Worm (Caenorhabditis elegans) whole organism, L1 larva: ENCODE results near the gene ZK470.4.

Experiments
- C04F5.9 ChIP-seq: sonication (generic microtip); optimal IDR thresholded peaks from 2 replicates; lab custom pipeline; 2016; ENCODE audit warnings: missing genetic modification characterization, missing compliant biosample characterization
- F16B12.6 ChIP-seq: fragments of 150-350 bp; optimal IDR thresholded peaks from 2 replicates; lab custom pipeline; 2014; ENCODE audit warnings: missing biosample characterization, missing genetic modification characterization
- Y116A8C.19 ChIP-seq: sonication (generic microtip); optimal IDR thresholded peaks from 2 replicates; lab custom pipeline; 2016; ENCODE audit warnings: missing compliant biosample characterization, missing genetic modification characterization, borderline replicate concordance
- alr-1 ChIP-seq: fragments of 200-800 bp; sonication (Bioruptor generic); optimal IDR thresholded peaks from 2 replicates; lab custom pipeline; 2018; ENCODE audit warnings: borderline replicate concordance, mild to moderate bottlenecking, missing genetic modification characterization, missing compliant biosample characterization
- aly-2 ChIP-seq: fragments of 150-350 bp; optimal IDR thresholded peaks from 2 replicates; lab custom pipeline; 2014; ENCODE audit warnings: missing biosample characterization, missing genetic modification characterization
- blmp-1 ChIP-seq: fragments of 150-350 bp; optimal IDR thresholded peaks from 2 replicates; lab custom pipeline; 2014; ENCODE audit warnings: missing biosample characterization, missing genetic modification characterization
- ceh-63 ChIP-seq: fragments of 200-800 bp; sonication (Bioruptor generic); optimal IDR thresholded peaks from 2 replicates; lab custom pipeline; 2018; ENCODE audit warnings: mild to moderate bottlenecking, missing genetic modification characterization, missing compliant biosample characterization
- ceh-8 ChIP-seq: fragments of 200-800 bp; sonication (Bioruptor generic); optimal IDR thresholded peaks from 2 replicates; lab custom pipeline; 2018; ENCODE audit warnings: mild to moderate bottlenecking, missing genetic modification characterization, moderate library complexity, missing compliant biosample characterization
- ceh-82 ChIP-seq, 3 experiments: fragments of 150-350 bp in 1 of 3; sonication (generic microtip) in 2 of 3; optimal IDR thresholded peaks; 2 replicates each; lab custom pipeline; 2014 to 2017; ENCODE audit warnings: missing biosample characterization in 3 of 3, missing genetic modification characterization in 3 of 3
- ceh-88 ChIP-seq: fragments of 200-800 bp; sonication (Bioruptor generic); IDR thresholded peaks from 2 replicates; pipeline ENCODE4 v1.3.6; 2022; ENCODE audit warnings: missing genetic modification characterization, missing compliant biosample characterization
- ces-1 ChIP-seq: fragments of 150-350 bp; optimal IDR thresholded peaks from 2 replicates; lab custom pipeline; 2014; ENCODE audit warnings: missing biosample characterization, missing genetic modification reagents, missing genetic modification characterization
- dsc-1 ChIP-seq: sonication (generic microtip); optimal IDR thresholded peaks from 2 replicates; lab custom pipeline; 2016; ENCODE audit warnings: mild to moderate bottlenecking, missing genetic modification characterization, missing compliant biosample characterization
- efl-1 ChIP-seq, 4 experiments: fragments of 150-350 bp; optimal IDR thresholded peaks in 3 of 4; peaks in 1 of 4; 1 replicate in 1 of 4; 2 replicates in 3 of 4; lab custom pipeline; 2014; ENCODE audit warnings: missing biosample characterization in 2 of 4, missing genetic modification characterization in 2 of 4, missing genetic modification reagents in 2 of 4
- efl-3 ChIP-seq: fragments of 200-800 bp; sonication (Bioruptor generic); optimal IDR thresholded peaks from 2 replicates; lab custom pipeline; 2018; ENCODE audit warnings: mild to moderate bottlenecking, missing genetic modification characterization, missing compliant biosample characterization
- elt-2 ChIP-seq: sonication (generic microtip); optimal IDR thresholded peaks from 2 replicates; lab custom pipeline; 2016; ENCODE audit warnings: missing genetic modification characterization, mild to moderate bottlenecking, inconsistent platforms, missing compliant biosample characterization, missing genetic modification reagents
- elt-3 ChIP-seq, 6 experiments: fragments of 150-350 bp in 1 of 6; sonication (generic microtip); optimal IDR thresholded peaks; 2 replicates each; lab custom pipeline; 2017 to 2018; ENCODE audit warnings: missing biosample characterization in 6 of 6, missing genetic modification characterization in 6 of 6, inconsistent platforms in 1 of 6
- ets-5 ChIP-seq: fragments of 200-800 bp; sonication (Bioruptor generic); IDR thresholded peaks from 2 replicates; pipeline ENCODE4 v1.3.6; 2022; ENCODE audit warnings: missing genetic modification characterization, missing compliant biosample characterization
- fos-1 ChIP-seq: fragments of 150-350 bp; optimal IDR thresholded peaks from 2 replicates; lab custom pipeline; 2014; ENCODE audit warnings: missing biosample characterization, missing genetic modification characterization
- grh-1 ChIP-seq: fragments of 200-800 bp; sonication (Bioruptor generic); IDR thresholded peaks from 2 replicates; pipeline ENCODE4 v1.3.6; 2022; ENCODE audit warnings: missing genetic modification reagents, missing genetic modification characterization, missing compliant biosample characterization
- hpl-2 ChIP-seq: fragments of 150-350 bp; optimal IDR thresholded peaks from 2 replicates; lab custom pipeline; 2014; ENCODE audit warnings: missing biosample characterization, missing genetic modification reagents, missing genetic modification characterization
- isw-1 ChIP-seq: fragments of 200-800 bp; sonication (Bioruptor generic); IDR thresholded peaks from 2 replicates; pipeline ENCODE4 v1.3.6; 2022; ENCODE audit warnings: missing genetic modification characterization, missing compliant biosample characterization
- lin-14 ChIP-seq: fragments of 200-800 bp; sonication (Bioruptor generic); optimal IDR thresholded peaks from 2 replicates; lab custom pipeline; 2018; ENCODE audit warnings: mild to moderate bottlenecking, missing genetic modification characterization, moderate library complexity, missing compliant biosample characterization
- lin-15B ChIP-seq: fragments of 150-350 bp; sonication (generic microtip); optimal IDR thresholded peaks from 3 replicates; lab custom pipeline; 2014; ENCODE audit warnings: missing biosample characterization, missing genetic modification characterization
- lin-39 ChIP-seq: fragments of 150-350 bp; optimal IDR thresholded peaks from 2 replicates; lab custom pipeline; 2014; ENCODE audit warnings: missing biosample characterization, missing genetic modification reagents, missing genetic modification characterization
- lsy-2 ChIP-seq, 2 experiments: fragments of 150-350 bp; optimal IDR thresholded peaks; 2 replicates each; lab custom pipeline; 2014; ENCODE audit warnings: missing biosample characterization in 2 of 2, missing genetic modification characterization in 2 of 2
- mdl-1 ChIP-seq, 2 experiments: fragments of 150-350 bp; optimal IDR thresholded peaks; 2 replicates each; lab custom pipeline; 2014 to 2017; ENCODE audit warnings: missing biosample characterization in 2 of 2, missing genetic modification characterization in 2 of 2, inconsistent platforms in 1 of 2
- mep-1 ChIP-seq: fragments of 150-350 bp; optimal IDR thresholded peaks from 2 replicates; lab custom pipeline; 2014; ENCODE audit warnings: missing biosample characterization, missing genetic modification characterization
- nhr-11 ChIP-seq: fragments of 150-350 bp; optimal IDR thresholded peaks from 2 replicates; lab custom pipeline; 2014; ENCODE audit warnings: missing biosample characterization, missing genetic modification characterization
- nhr-12 ChIP-seq: sonication (generic microtip); optimal IDR thresholded peaks from 2 replicates; lab custom pipeline; 2017; ENCODE audit warnings: missing biosample characterization, missing genetic modification characterization
- nhr-20 ChIP-seq: sonication (generic microtip); optimal IDR thresholded peaks from 2 replicates; lab custom pipeline; 2016; ENCODE audit warnings: mild to moderate bottlenecking, missing genetic modification characterization, missing compliant biosample characterization
- nhr-237 ChIP-seq: fragments of 150-350 bp; optimal IDR thresholded peaks from 2 replicates; lab custom pipeline; 2014; ENCODE audit warnings: missing biosample characterization, missing genetic modification characterization
- nhr-28 ChIP-seq: fragments of 150-350 bp; optimal IDR thresholded peaks from 2 replicates; lab custom pipeline; 2014; ENCODE audit warnings: missing biosample characterization, missing genetic modification characterization
- nhr-47 ChIP-seq: sonication (generic microtip); optimal IDR thresholded peaks from 2 replicates; lab custom pipeline; 2016; ENCODE audit warnings: mild to moderate bottlenecking, missing genetic modification characterization, moderate library complexity, missing compliant biosample characterization
- nhr-71 ChIP-seq: sonication (generic microtip); optimal IDR thresholded peaks from 2 replicates; lab custom pipeline; 2016; ENCODE audit warnings: mild to moderate bottlenecking, missing genetic modification characterization, moderate library complexity, missing compliant biosample characterization
- nhr-76 ChIP-seq: sonication (generic microtip); optimal IDR thresholded peaks from 2 replicates; lab custom pipeline; 2017; ENCODE audit warnings: missing biosample characterization, missing genetic modification characterization
- nhr-84 ChIP-seq: sonication (generic microtip); optimal IDR thresholded peaks from 2 replicates; lab custom pipeline; 2017; ENCODE audit warnings: missing biosample characterization, missing genetic modification characterization
- nhr-85 ChIP-seq: sonication (generic microtip); peaks from one replicate; lab custom pipeline; 2016; ENCODE audit warnings: missing genetic modification characterization, inconsistent platforms, missing compliant biosample characterization
- nhr-90 ChIP-seq: sonication (generic microtip); optimal IDR thresholded peaks from 2 replicates; lab custom pipeline; 2016; ENCODE audit warnings: mild to moderate bottlenecking, missing genetic modification characterization, missing compliant biosample characterization; ENCODE audit not compliant: poor library complexity
- pag-3 ChIP-seq: sonication (generic microtip); optimal IDR thresholded peaks from 2 replicates; lab custom pipeline; 2017; ENCODE audit warnings: missing genetic modification characterization, mild to moderate bottlenecking, missing compliant biosample characterization, antibody characterized with exemption, borderline replicate concordance; ENCODE audit not compliant: insufficient read depth
- pax-3 ChIP-seq: fragments of 200-800 bp; sonication (Bioruptor generic); optimal IDR thresholded peaks from 2 replicates; lab custom pipeline; 2018; ENCODE audit warnings: mild to moderate bottlenecking, missing genetic modification characterization, moderate library complexity, missing compliant biosample characterization
- rnt-1 ChIP-seq: sonication (generic microtip); optimal IDR thresholded peaks from 2 replicates; lab custom pipeline; 2016; ENCODE audit warnings: mild to moderate bottlenecking, missing genetic modification characterization, moderate library complexity, missing compliant biosample characterization
- snpc-4 ChIP-seq: fragments of 150-350 bp; optimal IDR thresholded peaks from 2 replicates; lab custom pipeline; 2014; ENCODE audit warnings: missing biosample characterization, missing genetic modification characterization
- sox-4 ChIP-seq: sonication (generic microtip); optimal IDR thresholded peaks from 2 replicates; lab custom pipeline; 2016; ENCODE audit warnings: missing genetic modification characterization, missing compliant biosample characterization
- swsn-7 ChIP-seq: sonication (generic microtip); optimal IDR thresholded peaks from 2 replicates; lab custom pipeline; 2016; ENCODE audit warnings: missing genetic modification characterization, missing compliant biosample characterization
- tbx-2 ChIP-seq: sonication (generic microtip); optimal IDR thresholded peaks from 2 replicates; lab custom pipeline; 2016; ENCODE audit warnings: missing genetic modification characterization, missing compliant biosample characterization
- tlp-1 ChIP-seq: fragments of 150-350 bp; optimal IDR thresholded peaks from 2 replicates; lab custom pipeline; 2014; ENCODE audit warnings: missing biosample characterization, missing genetic modification characterization
- unc-30 ChIP-seq: sonication (generic microtip); optimal IDR thresholded peaks from 2 replicates; lab custom pipeline; 2017; ENCODE audit warnings: missing biosample characterization, missing genetic modification characterization
- unc-62 ChIP-seq: fragments of 150-350 bp; optimal IDR thresholded peaks from 2 replicates; lab custom pipeline; 2014; ENCODE audit warnings: missing biosample characterization, missing genetic modification reagents, missing genetic modification characterization
- unc-86 ChIP-seq: sonication (generic microtip); optimal IDR thresholded peaks from 2 replicates; lab custom pipeline; 2016; ENCODE audit warnings: missing genetic modification characterization, missing compliant biosample characterization
- unc-98 ChIP-seq: fragments of 200-800 bp; sonication (Bioruptor generic); IDR thresholded peaks from 2 replicates; pipeline ENCODE4 v1.3.6; 2022; ENCODE audit warnings: missing genetic modification characterization, missing compliant biosample characterization
- vab-15 ChIP-seq: sonication (generic microtip); optimal IDR thresholded peaks from 2 replicates; lab custom pipeline; 2017; ENCODE audit warnings: missing genotype, mild to moderate bottlenecking, missing genetic modification characterization, missing compliant biosample characterization
- zag-1 ChIP-seq: fragments of 150-350 bp; optimal IDR thresholded peaks from 2 replicates; lab custom pipeline; 2014; ENCODE audit warnings: missing biosample characterization, missing genetic modification characterization
- ztf-11 ChIP-seq, 2 experiments: sonication (generic microtip); optimal IDR thresholded peaks; 2 replicates each; lab custom pipeline; 2016 to 2017; ENCODE audit warnings: missing genetic modification characterization in 2 of 2, missing biosample characterization in 1 of 2, missing compliant biosample characterization in 1 of 2
- ztf-4 ChIP-seq: fragments of 150-350 bp; optimal IDR thresholded peaks from 2 replicates; lab custom pipeline; 2014; ENCODE audit warnings: missing biosample characterization, missing genetic modification characterization

The ZK470.4 gene

DNA sequence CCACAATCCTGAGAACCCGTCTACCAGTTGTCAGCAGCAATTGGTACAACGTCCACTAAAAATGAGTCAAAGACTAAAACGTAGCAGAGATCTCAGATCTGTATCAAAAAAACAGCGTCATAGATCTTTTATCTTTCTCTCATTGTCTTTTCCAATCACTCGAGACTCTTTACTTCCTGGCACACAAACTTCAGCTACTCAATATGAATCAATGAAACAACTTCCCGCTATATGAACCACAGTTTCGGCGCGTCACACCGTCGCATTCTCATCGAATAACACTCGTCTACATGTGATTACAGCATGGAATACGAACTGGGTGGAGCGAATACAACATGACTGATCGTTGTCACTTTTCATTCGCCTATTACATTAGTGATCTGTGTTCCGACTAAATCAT is 7.3 kb downstream of the ZK470.4 start (continued):
- TF ChIP-seq fos-1 (tag; lab: Kevin White, UChicago) (no peak), zag-1 (no peak), mep-1 (no peak), nhr-237 (tag; lab: Kevin White, UChicago) (no peak), isw-1 (no peak), ces-1 (GFP tag; lab: Kevin White, UChicago) (no peak), efl-3 (GFP tag; lab: Kevin White, UChicago) (no peak), rnt-1 (peak; percentile 53), nhr-84 (tag; lab: Kevin White, UChicago) (no peak), ceh-63 (no peak), swsn-7 (tag; lab: Kevin White, UChicago) (peak; percentile 9), pax-3 (tag; lab: Kevin White, UChicago) (no peak), ets-5 (GFP tag; lab: Robert Waterston, UW) (no peak), ceh-82 (tag; optimal IDR thresholded peaks at IDR 0.05; lab: Kevin White, UChicago) (no peak), tbx-2 (tag; lab: Kevin White, UChicago) (peak; percentile 80), nhr-28 (no peak), ztf-11 (tag; optimal IDR thresholded peaks at IDR 0.05; lab: Kevin White, UChicago) (no peak), sox-4 (no peak), aly-2 (tag; lab: Kevin White, UChicago) (no peak), nhr-47 (tag; lab: Kevin White, UChicago) (no peak), elt-3 (tag; optimal IDR thresholded peaks at IDR 0.05; lab: Kevin White, UChicago) (peak in 2 of 6 experiments; percentile 22 to 48), alr-1 (tag; lab: Kevin White, UChicago) (no peak), Y116A8C.19 (tag; lab: Kevin White, UChicago) (no peak), vab-15 (tag; lab: Kevin White, UChicago) (no peak), unc-86 (tag; lab: Kevin White, UChicago) (no peak), pag-3 (no peak), nhr-85 (tag; lab: Kevin White, UChicago) (peak; percentile 91), snpc-4 (tag; lab: Kevin White, UChicago) (no peak), unc-98 (GFP tag; lab: Robert Waterston, UW) (no peak), F16B12.6 (tag; lab: Kevin White, UChicago) (no peak), C04F5.9 (tag; lab: Kevin White, UChicago) (no peak), unc-62 (GFP tag; lab: Kevin White, UChicago) (no peak), dsc-1 (tag; lab: Kevin White, UChicago) (no peak), unc-30 (tag; lab: Kevin White, UChicago) (no peak), tlp-1 (no peak), lin-14 (peak; percentile 77), ceh-88 (no peak), efl-1 (optimal IDR thresholded peaks at IDR 0.05; lab: Kevin White, UChicago) (no peak), efl-1 (GFP tag; optimal IDR thresholded peaks at IDR 0.05 in 1 of 2; lab: Kevin White, UChicago) (no peak)

DNA sequence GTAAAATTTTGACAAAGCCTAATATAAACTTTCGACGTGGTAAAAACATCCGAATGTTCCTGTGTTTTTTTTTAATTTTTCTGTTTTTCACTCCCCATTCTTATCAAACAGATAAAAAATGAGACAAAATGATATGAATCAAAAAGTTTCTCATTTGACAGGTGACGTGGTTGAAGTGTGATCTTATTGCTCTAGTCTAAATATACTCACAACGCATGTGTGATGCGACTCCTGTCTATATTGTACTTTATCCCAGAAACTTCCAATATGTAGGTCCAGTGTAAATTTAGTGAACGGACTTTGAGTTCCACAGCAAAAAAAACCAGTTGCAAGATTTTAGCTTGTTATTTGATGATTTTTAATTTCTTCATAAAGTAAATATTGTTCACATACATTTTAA is 8.2 kb downstream of the ZK470.4 start:
- no peak for TF ChIP-seq C04F5.9 (tag; lab: Kevin White, UChicago)
- TF ChIP-seq nhr-11 (tag; lab: Kevin White, UChicago): no peak
- TF ChIP-seq ceh-8 (GFP tag; lab: Kevin White, UChicago): no peak
- no peak for TF ChIP-seq lin-15B
- TF ChIP-seq pax-3 (tag; lab: Kevin White, UChicago): no peak
- TF ChIP-seq nhr-20 (tag; lab: Kevin White, UChicago): peak; percentile 61
- peak; percentile 83 for TF ChIP-seq nhr-71 (tag; lab: Kevin White, UChicago)
- no peak for TF ChIP-seq unc-62 (GFP tag; lab: Kevin White, UChicago)
- peak; percentile 49 for TF ChIP-seq lin-39 (tag; lab: Kevin White, UChicago)
- peak; percentile 56 for TF ChIP-seq lin-14
- TF ChIP-seq efl-3 (GFP tag; lab: Kevin White, UChicago): no peak
- TF ChIP-seq lsy-2 (tag; optimal IDR thresholded peaks at IDR 0.05; lab: Kevin White, UChicago): peak in 1 of 2 experiments; percentile 25
- TF ChIP-seq nhr-90 (tag; lab: Kevin White, UChicago): no peak
- TF ChIP-seq ztf-4: no peak
- no peak for TF ChIP-seq blmp-1 (tag; lab: Kevin White, UChicago)
- no peak for TF ChIP-seq elt-2
- TF ChIP-seq mdl-1 (tag; optimal IDR thresholded peaks at IDR 0.05; lab: Kevin White, UChicago): no peak
- TF ChIP-seq grh-1 (GFP tag; lab: Robert Waterston, UW): no peak
- no peak for TF ChIP-seq nhr-76
- no peak for TF ChIP-seq unc-98 (GFP tag; lab: Robert Waterston, UW)
- no peak for TF ChIP-seq hpl-2 (GFP tag; lab: Kevin White, UChicago)
- TF ChIP-seq nhr-12 (tag; lab: Kevin White, UChicago): no peak
